Worm (Caenorhabditis elegans) whole organism, late embryonic: Measurements from ENCODE around the gene srlf-36.

Experiments
- C08G9.2 ChIP-seq: sonication (generic microtip); optimal IDR thresholded peaks from 2 replicates; lab custom pipeline; 2016; ENCODE audit warnings: mild to moderate bottlenecking, missing genetic modification characterization, moderate library complexity, missing compliant biosample characterization
- F13H6.1 ChIP-seq: sonication (generic microtip); optimal IDR thresholded peaks from 2 replicates; lab custom pipeline; 2016; ENCODE audit warnings: missing genetic modification characterization, missing compliant biosample characterization
- K02D7.2 ChIP-seq: sonication (generic microtip); optimal IDR thresholded peaks from 2 replicates; lab custom pipeline; 2017; ENCODE audit warnings: mild to moderate bottlenecking, missing genetic modification characterization, missing compliant biosample characterization
- Y22D7AL.16 ChIP-seq: sonication (generic microtip); optimal IDR thresholded peaks from 2 replicates; lab custom pipeline; 2016; ENCODE audit warnings: missing genetic modification characterization, missing compliant biosample characterization
- ama-1 ChIP-seq: fragments of 150-350 bp; optimal IDR thresholded peaks from 2 replicates; lab custom pipeline; 2014
- ceh-14 ChIP-seq: sonication (generic microtip); optimal IDR thresholded peaks from 2 replicates; lab custom pipeline; 2016; ENCODE audit warnings: missing genotype, missing genetic modification characterization, missing compliant biosample characterization
- ceh-19 ChIP-seq: fragments of 200-800 bp; sonication (Bioruptor generic); optimal IDR thresholded peaks from 2 replicates; lab custom pipeline; 2018; ENCODE audit warnings: mild to moderate bottlenecking, missing genetic modification characterization, missing compliant biosample characterization
- ceh-2 ChIP-seq: sonication (generic microtip); optimal IDR thresholded peaks from 2 replicates; lab custom pipeline; 2016; ENCODE audit warnings: missing genotype, missing genetic modification characterization, missing compliant biosample characterization
- ceh-24 ChIP-seq: sonication (generic microtip); optimal IDR thresholded peaks from 2 replicates; lab custom pipeline; 2016; ENCODE audit warnings: mild to moderate bottlenecking, missing genetic modification characterization, missing compliant biosample characterization
- ceh-30 ChIP-seq: fragments of 150-350 bp; optimal IDR thresholded peaks from 2 replicates; lab custom pipeline; 2014; ENCODE audit warnings: missing biosample characterization, missing genetic modification characterization
- ceh-31 ChIP-seq: sonication (generic microtip); optimal IDR thresholded peaks from 2 replicates; lab custom pipeline; 2016; ENCODE audit warnings: missing genetic modification characterization, missing compliant biosample characterization
- che-1 ChIP-seq: sonication (generic microtip); optimal IDR thresholded peaks from 2 replicates; lab custom pipeline; 2016; ENCODE audit warnings: mild to moderate bottlenecking, missing genetic modification characterization, missing compliant biosample characterization
- dmd-4 ChIP-seq: sonication (generic microtip); optimal IDR thresholded peaks from 2 replicates; lab custom pipeline; 2016; ENCODE audit warnings: borderline replicate concordance, missing genetic modification characterization, missing compliant biosample characterization
- dve-1 ChIP-seq: sonication (generic microtip); optimal IDR thresholded peaks from 2 replicates; lab custom pipeline; 2017; ENCODE audit warnings: antibody characterized with exemption, mild to moderate bottlenecking, missing genetic modification characterization, missing compliant biosample characterization
- elt-2 ChIP-seq: sonication (generic microtip); optimal IDR thresholded peaks from 2 replicates; lab custom pipeline; 2016; ENCODE audit warnings: missing genetic modification reagents, missing genetic modification characterization, missing compliant biosample characterization
- elt-4 ChIP-seq: sonication (generic microtip); optimal IDR thresholded peaks from 2 replicates; lab custom pipeline; 2016; ENCODE audit warnings: missing genetic modification characterization, missing compliant biosample characterization
- ets-4 ChIP-seq: sonication (generic microtip); optimal IDR thresholded peaks from 2 replicates; lab custom pipeline; 2016; ENCODE audit warnings: missing genetic modification characterization, missing compliant biosample characterization
- eyg-1 ChIP-seq: sonication (generic microtip); optimal IDR thresholded peaks from 2 replicates; lab custom pipeline; 2016; ENCODE audit warnings: missing genotype, missing genetic modification characterization, missing compliant biosample characterization
- fkh-10 ChIP-seq: fragments of 150-350 bp; optimal IDR thresholded peaks from 2 replicates; lab custom pipeline; 2014; ENCODE audit warnings: missing biosample characterization, missing genetic modification reagents, missing genetic modification characterization
- gmeb-2 ChIP-seq: sonication (generic microtip); optimal IDR thresholded peaks from 2 replicates; lab custom pipeline; 2016; ENCODE audit warnings: missing genetic modification characterization, inconsistent platforms, missing compliant biosample characterization
- hlh-13 ChIP-seq: fragments of 200-800 bp; sonication (Bioruptor generic); optimal IDR thresholded peaks from 2 replicates; lab custom pipeline; 2018; ENCODE audit warnings: mild to moderate bottlenecking, missing genetic modification characterization, missing compliant biosample characterization
- hlh-30 ChIP-seq: sonication (generic microtip); optimal IDR thresholded peaks from 2 replicates; lab custom pipeline; 2017; ENCODE audit warnings: antibody characterized with exemption, missing genetic modification characterization, missing compliant biosample characterization; ENCODE audit not compliant: insufficient read depth
- lin-11 ChIP-seq: fragments of 200-800 bp; sonication (Bioruptor generic); optimal IDR thresholded peaks from 2 replicates; lab custom pipeline; 2018; ENCODE audit warnings: mild to moderate bottlenecking, missing genetic modification characterization, missing compliant biosample characterization
- nhr-11 ChIP-seq: fragments of 150-350 bp; optimal IDR thresholded peaks from 2 replicates; lab custom pipeline; 2014; ENCODE audit warnings: missing biosample characterization, missing genetic modification characterization
- nhr-232 ChIP-seq: sonication (generic microtip); optimal IDR thresholded peaks from 2 replicates; lab custom pipeline; 2016; ENCODE audit warnings: missing genetic modification characterization, missing compliant biosample characterization
- npax-4 ChIP-seq: sonication (generic microtip); optimal IDR thresholded peaks from 2 replicates; lab custom pipeline; 2016; ENCODE audit warnings: missing genetic modification characterization, missing compliant biosample characterization
- odd-2 ChIP-seq: sonication (generic microtip); optimal IDR thresholded peaks from 2 replicates; lab custom pipeline; 2017; ENCODE audit warnings: antibody characterized with exemption, mild to moderate bottlenecking, missing genetic modification characterization, missing compliant biosample characterization
- pax-1 ChIP-seq: fragments of 150-350 bp; optimal IDR thresholded peaks from 2 replicates; lab custom pipeline; 2014; ENCODE audit warnings: missing biosample characterization, missing genetic modification characterization
- pha-2 ChIP-seq: sonication (generic microtip); optimal IDR thresholded peaks from 2 replicates; lab custom pipeline; 2017; ENCODE audit warnings: mild to moderate bottlenecking, missing genetic modification characterization, missing compliant biosample characterization
- pqm-1 ChIP-seq: sonication (generic microtip); optimal IDR thresholded peaks from 2 replicates; lab custom pipeline; 2016; ENCODE audit warnings: missing genetic modification characterization, missing compliant biosample characterization
- ref-2 ChIP-seq: sonication (generic microtip); optimal IDR thresholded peaks from 2 replicates; lab custom pipeline; 2016; ENCODE audit warnings: missing genetic modification characterization, missing compliant biosample characterization
- rnt-1 ChIP-seq: sonication (generic microtip); optimal IDR thresholded peaks from 2 replicates; lab custom pipeline; 2016; ENCODE audit warnings: missing genetic modification characterization, missing compliant biosample characterization
- sdc-2 ChIP-seq: sonication (generic microtip); optimal IDR thresholded peaks from 2 replicates; lab custom pipeline; 2016; ENCODE audit warnings: missing genotype, missing genetic modification characterization, missing compliant biosample characterization
- tbx-2 ChIP-seq: sonication (generic microtip); optimal IDR thresholded peaks from 2 replicates; lab custom pipeline; 2016; ENCODE audit warnings: missing genetic modification characterization, missing compliant biosample characterization
- ttx-3 ChIP-seq: sonication (generic microtip); optimal IDR thresholded peaks from 2 replicates; lab custom pipeline; 2016; ENCODE audit warnings: missing genetic modification reagents, missing genetic modification characterization, missing compliant biosample characterization
- unc-3 ChIP-seq, 2 experiments: fragments of 200-800 bp in 1 of 2; sonication (Bioruptor generic) in 1 of 2; sonication (generic microtip) in 1 of 2; conservative IDR thresholded peaks in 1 of 2; optimal IDR thresholded peaks in 1 of 2; 2 replicates each; pipeline versions ENCODE4 v1.3.6 to Lab custom; 2016 to 2022; ENCODE audit warnings: missing compliant biosample characterization in 2 of 2, missing genetic modification characterization in 2 of 2, missing genetic modification reagents in 1 of 2
- unc-86 ChIP-seq: sonication (generic microtip); optimal IDR thresholded peaks from 2 replicates; lab custom pipeline; 2016; ENCODE audit warnings: missing genetic modification characterization, missing compliant biosample characterization
- ztf-16 ChIP-seq: sonication (generic microtip); optimal IDR thresholded peaks from 2 replicates; lab custom pipeline; 2017; ENCODE audit warnings: missing genetic modification characterization, missing compliant biosample characterization

Gene srlf-36

DNA sequence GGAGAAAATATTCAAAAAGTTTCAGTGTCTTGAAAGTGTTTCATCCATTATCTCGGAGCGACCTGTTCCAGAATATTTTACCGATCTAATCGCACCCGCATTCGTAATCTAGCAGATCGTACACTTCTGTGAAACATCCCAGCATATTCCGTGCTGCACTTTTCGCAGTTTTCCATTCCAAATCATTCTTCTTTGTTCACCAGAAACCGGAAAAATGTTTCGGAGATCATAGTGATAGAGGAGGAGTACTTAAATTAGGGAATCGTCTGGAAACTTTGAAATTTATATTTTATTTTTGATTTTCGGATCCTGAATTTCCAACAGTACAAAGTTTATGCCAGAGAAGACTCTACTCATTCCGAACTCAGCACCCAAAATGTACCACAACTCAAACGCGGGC lies 24.1 kb downstream of the srlf-36 start, which contains the start of gene K06H6.2:
Gene K06H6.2 (plus strand): TSS at position 301 of the 400 bp plus-strand sequence.
- TF ChIP-seq dve-1 (tag; lab: Kevin White, UChicago) (no peak), gmeb-2 (tag; lab: Kevin White, UChicago) (no peak), F13H6.1 (no peak), pha-2 (tag; lab: Kevin White, UChicago) (no peak), hlh-13 (no peak), eyg-1 (no peak), elt-4 (no peak), ama-1 (lab: Kevin White, UChicago) (no peak), pqm-1 (tag; lab: Kevin White, UChicago) (no peak), nhr-232 (tag; lab: Kevin White, UChicago) (no peak), elt-2 (tag; lab: Kevin White, UChicago) (no peak)
- TF ChIP-seq, all 69 proteins: peak for 0

DNA sequence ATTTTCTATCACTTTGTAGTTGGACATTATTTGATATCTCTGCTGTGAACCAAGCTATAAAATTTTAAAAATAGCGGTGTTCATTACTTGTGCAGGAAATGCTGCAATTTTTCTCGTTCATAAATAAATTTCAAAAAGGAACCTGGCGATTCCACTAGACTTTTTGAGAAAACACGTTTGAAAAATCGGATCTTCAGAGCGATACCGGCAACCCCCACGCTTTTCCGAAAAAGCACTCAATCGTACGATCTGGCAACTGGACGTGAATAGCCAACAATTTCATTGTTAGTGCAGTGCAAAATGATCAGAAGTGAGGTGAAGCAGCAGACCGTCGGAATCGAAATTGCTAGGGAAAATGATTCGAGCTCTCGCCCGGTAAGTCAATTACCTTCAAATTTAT lies 28.0 kb downstream of the srlf-36 start, which contains the start of gene nstp-7:
Gene nstp-7 (plus strand): TSS at position 301 of the 400 bp plus-strand sequence.
- no peak for TF ChIP-seq ets-4 (tag; lab: Kevin White, UChicago)
- TF ChIP-seq npax-4: no peak
- no peak for TF ChIP-seq ceh-24
- TF ChIP-seq sdc-2 (tag; lab: Kevin White, UChicago): no peak
- no peak for TF ChIP-seq pqm-1 (tag; lab: Kevin White, UChicago)
- no peak for TF ChIP-seq ceh-30 (tag; lab: Kevin White, UChicago)
- TF ChIP-seq ztf-16 (tag; lab: Kevin White, UChicago): no peak
- no peak for TF ChIP-seq dmd-4 (tag; lab: Kevin White, UChicago)
- TF ChIP-seq ref-2 (tag; lab: Kevin White, UChicago): no peak
- no peak for TF ChIP-seq K02D7.2
- no peak for TF ChIP-seq unc-86 (tag; lab: Kevin White, UChicago)
- no peak for TF ChIP-seq ceh-19
- TF ChIP-seq C08G9.2 (tag; lab: Kevin White, UChicago): no peak
- TF ChIP-seq nhr-11 (tag; lab: Kevin White, UChicago): no peak
- no peak for TF ChIP-seq fkh-10 (GFP tag; lab: Kevin White, UChicago)
- no peak for TF ChIP-seq lin-11 (tag; lab: Kevin White, UChicago)
- no peak for TF ChIP-seq ceh-2 (tag; lab: Kevin White, UChicago)
- TF ChIP-seq, all 69 proteins: peak for 0

DNA sequence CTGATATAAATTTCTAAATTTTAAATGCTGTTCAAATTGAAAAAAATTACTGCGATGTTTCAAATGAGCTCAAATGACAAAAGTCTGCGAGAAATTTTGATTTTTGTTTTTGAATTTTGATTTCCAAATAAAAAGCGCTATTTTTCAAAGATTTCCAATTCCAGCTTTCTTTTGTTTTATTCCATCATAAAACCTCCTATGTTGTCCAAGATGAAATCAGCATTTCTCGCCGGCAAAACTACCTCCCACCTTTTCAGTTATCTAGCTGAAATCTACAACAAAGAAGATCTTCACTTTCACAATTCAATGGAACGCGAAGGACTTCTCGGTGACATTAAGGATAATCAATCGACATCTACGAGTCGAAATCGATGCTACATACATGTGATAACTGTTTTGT lies 30.6 kb downstream of the srlf-36 start, which contains the start of gene K06H6.4:
Gene K06H6.4 (plus strand): TSS at position 301 of the 400 bp plus-strand sequence.
- TF ChIP-seq K02D7.2: no peak

DNA sequence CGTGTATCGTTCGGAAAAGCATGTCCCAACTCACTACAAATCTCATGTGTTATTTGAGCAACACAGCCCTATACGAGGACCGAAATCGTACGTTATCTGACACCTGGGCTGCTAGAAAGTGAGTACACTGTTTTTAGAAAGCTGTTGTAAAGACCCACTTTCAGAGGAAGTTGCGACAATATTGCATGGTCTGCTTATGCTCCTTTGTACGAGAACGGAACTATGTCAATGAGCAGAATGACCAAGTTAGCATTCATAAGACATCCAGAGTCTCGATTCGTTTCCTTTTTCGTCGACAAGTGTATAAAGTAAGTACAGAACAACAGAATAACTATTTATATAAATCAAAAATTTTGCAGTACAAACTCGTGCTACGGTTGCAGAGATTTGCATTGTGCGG lies 32.7 kb downstream of the srlf-36 start:
- no peak for TF ChIP-seq tbx-2 (tag; lab: Kevin White, UChicago)
- TF ChIP-seq npax-4: no peak
- no peak for TF ChIP-seq odd-2 (tag; lab: Kevin White, UChicago)
- TF ChIP-seq sdc-2 (tag; lab: Kevin White, UChicago): no peak
- TF ChIP-seq nhr-11 (tag; lab: Kevin White, UChicago): no peak
- TF ChIP-seq ceh-31: no peak
- TF ChIP-seq ceh-19: no peak
- TF ChIP-seq ceh-14 (tag; lab: Kevin White, UChicago): no peak

DNA sequence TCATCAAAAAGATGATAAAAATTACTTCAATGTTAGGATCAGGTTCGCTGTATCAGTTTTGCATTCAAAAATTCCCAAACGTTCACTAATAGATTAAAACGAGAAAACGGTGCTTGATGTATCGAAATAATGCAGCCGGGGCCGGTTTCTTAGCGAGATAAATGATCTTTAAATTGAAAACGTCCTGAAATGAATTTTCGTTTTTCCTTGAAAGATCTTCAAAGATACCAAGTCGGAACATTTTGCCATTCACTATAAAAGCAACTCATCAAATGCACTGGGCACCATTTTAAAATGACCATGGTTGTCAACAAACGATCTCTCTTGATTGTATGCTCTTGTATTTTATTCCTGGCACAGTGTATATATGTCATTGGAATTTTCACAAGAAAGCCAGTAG lies 33.5 kb downstream of the srlf-36 start, which contains the start of gene K06H6.5:
Gene K06H6.5 (plus strand): TSS at position 301 of the 400 bp plus-strand sequence.
- TF ChIP-seq pax-1 (tag; lab: Kevin White, UChicago): no peak
- TF ChIP-seq che-1: no peak
- no peak for TF ChIP-seq rnt-1 (tag; lab: Kevin White, UChicago)
- TF ChIP-seq Y22D7AL.16 (tag; lab: Kevin White, UChicago): no peak
- no peak for TF ChIP-seq C08G9.2 (tag; lab: Kevin White, UChicago)
- no peak for TF ChIP-seq unc-3 (GFP tag; conservative IDR thresholded peaks at IDR 0.05; lab: Robert Waterston, UW)
- TF ChIP-seq unc-3 (tag; optimal IDR thresholded peaks at IDR 0.05; lab: Kevin White, UChicago): no peak
- no peak for TF ChIP-seq ceh-30 (tag; lab: Kevin White, UChicago)
- TF ChIP-seq ttx-3: no peak
- TF ChIP-seq hlh-30 (tag; lab: Kevin White, UChicago): no peak
- TF ChIP-seq, all 69 proteins: peak for 0
